Worm (Caenorhabditis elegans): ENCODE measurements around the gene C31H2.3.

Gene C31H2.3

ce11 chrX:5179874-5180273 lies 25.7 kb upstream of the C31H2.3 start, which contains the start of gene sru-48:
Gene sru-48, plus strand, starts transcription at chrX:5180174.
- TF ChIP-seq efl-1 (optimal IDR thresholded peaks at IDR 0.05) (no peak), efl-1 (GFP tag; optimal IDR thresholded peaks at IDR 0.05 in 1 of 2) (peak in 1 of 2 experiments; percentile 4), unc-30 (tag; optimal IDR thresholded peaks at IDR 0.05) (no peak), ets-5 (GFP tag; IDR thresholded peaks at IDR 0.05) (no peak)

ce11 chrX:5179050-5179449 lies 24.9 kb upstream of the C31H2.3 start, which contains the start of gene metl-9:
Gene metl-9, minus strand, starts transcription at chrX:5179150.
- TF ChIP-seq efl-1 (optimal IDR thresholded peaks at IDR 0.05) (no peak), efl-1 (GFP tag; optimal IDR thresholded peaks at IDR 0.05 in 1 of 2) (peak in 1 of 2 experiments; percentile 37), lin-14 (GFP tag; optimal IDR thresholded peaks at IDR 0.05) (peak; percentile 9), jun-1 (tag; optimal IDR thresholded peaks at IDR 0.05) (no peak), nhr-85 (tag) (no peak)

- no peak for TF ChIP-seq Y116A8C.19 (tag; optimal IDR thresholded peaks at IDR 0.05; ENCODE audit: borderline replicate concordance)
- peak; percentile 62 for TF ChIP-seq fkh-8 (tag; optimal IDR thresholded peaks at IDR 0.05)
- TF ChIP-seq ceh-63 (GFP tag; optimal IDR thresholded peaks at IDR 0.05), result no peak
- no peak for TF ChIP-seq sptf-1 (tag; optimal IDR thresholded peaks at IDR 0.05)
- no peak for TF ChIP-seq isw-1 (GFP tag; IDR thresholded peaks at IDR 0.05)
- peak; percentile 3 for TF ChIP-seq nhr-71 (tag; optimal IDR thresholded peaks at IDR 0.05)
- no peak for TF ChIP-seq nhr-11 (tag; optimal IDR thresholded peaks at IDR 0.05)
Measured at ce11 chrX:5174256-5174655, 20.1 kb upstream of the C31H2.3 start, which contains the start of gene zchc-1A. Gene zchc-1A, plus strand, starts transcription at chrX:5174369.

ce11 chrX:5171085-5171484 lies 16.9 kb upstream of the C31H2.3 start, which contains the start of gene T03G11.10:
Gene T03G11.10, minus strand, starts transcription at chrX:5171185.
- TF ChIP-seq nhr-47 (tag; optimal IDR thresholded peaks at IDR 0.05), result no peak
- TF ChIP-seq ceh-88 (GFP tag; IDR thresholded peaks at IDR 0.05), result no peak
- TF ChIP-seq nhr-19 (GFP tag; conservative IDR thresholded peaks at IDR 0.05), result no peak
- no peak for TF ChIP-seq hpl-2 (GFP tag; optimal IDR thresholded peaks at IDR 0.05)
- TF ChIP-seq unc-62 (GFP tag; optimal IDR thresholded peaks at IDR 0.05), result no peak
- TF ChIP-seq nhr-11 (tag; optimal IDR thresholded peaks at IDR 0.05), result no peak
- no peak for TF ChIP-seq elt-2 (tag; optimal IDR thresholded peaks at IDR 0.05)
- TF ChIP-seq fos-1 (tag; optimal IDR thresholded peaks at IDR 0.05), result no peak
- TF ChIP-seq egl-13 (tag; optimal IDR thresholded peaks at IDR 0.05), result no peak
- no peak for TF ChIP-seq nhr-20 (tag; optimal IDR thresholded peaks at IDR 0.05)
- no peak for TF ChIP-seq ama-1 (optimal IDR thresholded peaks at IDR 0.05)
- TF ChIP-seq Y116A8C.19 (tag; optimal IDR thresholded peaks at IDR 0.05; ENCODE audit: borderline replicate concordance), result no peak
- no peak for TF ChIP-seq pax-3 (tag; optimal IDR thresholded peaks at IDR 0.05)

- TF ChIP-seq lin-14 (GFP tag; optimal IDR thresholded peaks at IDR 0.05) (no peak), efl-1 (optimal IDR thresholded peaks at IDR 0.05) (no peak), efl-1 (GFP tag; optimal IDR thresholded peaks at IDR 0.05 in 1 of 2) (peak in 1 of 2 experiments; percentile 56), mef-2 (tag; optimal IDR thresholded peaks at IDR 0.05) (no peak), grh-1 (GFP tag; IDR thresholded peaks at IDR 0.05) (no peak)
Measured at ce11 chrX:5168770-5169169, 14.6 kb upstream of the C31H2.3 start.

ce11 chrX:5165037-5165436 lies 10.9 kb upstream of the C31H2.3 start, which contains the start of gene mans-3:
Gene mans-3, plus strand, starts transcription at chrX:5165395.
- TF ChIP-seq blmp-1 (tag; optimal IDR thresholded peaks at IDR 0.05), result peak; percentile 91
- TF ChIP-seq dpl-1 (GFP tag; optimal IDR thresholded peaks at IDR 0.05), result peak; percentile 71 to 80 (median 80)
- TF ChIP-seq unc-30 (tag; optimal IDR thresholded peaks at IDR 0.05), result no peak
- TF ChIP-seq hlh-17 (GFP tag; optimal IDR thresholded peaks at IDR 0.05; ENCODE audit: borderline replicate concordance), result no peak
- no peak for TF ChIP-seq ceh-90 (tag; optimal IDR thresholded peaks at IDR 0.05)
- TF ChIP-seq mab-9 (GFP tag; IDR thresholded peaks at IDR 0.05), result peak; percentile 62
- TF ChIP-seq F16B12.6 (tag; optimal IDR thresholded peaks at IDR 0.05), result peak; percentile 38
- peak; percentile 35 for TF ChIP-seq nhr-237 (tag; optimal IDR thresholded peaks at IDR 0.05)
- TF ChIP-seq sup-37 (GFP tag; optimal IDR thresholded peaks at IDR 0.05), result peak; percentile 67
- TF ChIP-seq C04F5.9 (tag; optimal IDR thresholded peaks at IDR 0.05), result peak; percentile 36
- no peak for TF ChIP-seq Y116A8C.19 (tag; optimal IDR thresholded peaks at IDR 0.05; ENCODE audit: borderline replicate concordance)
- peak; percentile 90 for TF ChIP-seq dsc-1 (tag; optimal IDR thresholded peaks at IDR 0.05)
- TF ChIP-seq efl-1 (optimal IDR thresholded peaks at IDR 0.05), result peak; percentile 76 to 77
- TF ChIP-seq efl-1 (GFP tag; optimal IDR thresholded peaks at IDR 0.05 in 1 of 2), result peak; percentile 70 to 96
- TF ChIP-seq ceh-63 (GFP tag; optimal IDR thresholded peaks at IDR 0.05), result no peak
- peak; percentile 95 for TF ChIP-seq xbp-1 (tag; optimal IDR thresholded peaks at IDR 0.05)
- TF ChIP-seq mdl-1 (tag; optimal IDR thresholded peaks at IDR 0.05), result peak; percentile 76 to 99
- no peak for TF ChIP-seq unc-98 (GFP tag; IDR thresholded peaks at IDR 0.05)
- peak; percentile 97 for TF ChIP-seq snu-23 (GFP tag; optimal IDR thresholded peaks at IDR 0.05)
- peak; percentile 93 for TF ChIP-seq fkh-8 (tag; optimal IDR thresholded peaks at IDR 0.05)
- peak; percentile 58 for TF ChIP-seq sox-4 (tag; optimal IDR thresholded peaks at IDR 0.05)
